Worm (Caenorhabditis elegans) whole organism, young adult: Measurements from ENCODE around the gene F53B7.4.

Experiments used
- B0035.1 ChIP-seq: sonication (generic microtip); optimal IDR thresholded peaks from 2 replicates; lab custom pipeline; 2016; ENCODE audit warnings: missing genetic modification characterization, mild to moderate bottlenecking, missing compliant biosample characterization, missing genotype, missing genetic modification reagents
- B0336.3 ChIP-seq: fragments of 200-800 bp; sonication (Bioruptor generic); IDR thresholded peaks from 2 replicates; pipeline ENCODE4 v1.3.6; 2022; ENCODE audit warnings: missing genetic modification characterization, missing compliant biosample characterization
- C17E4.6 ChIP-seq: fragments of 200-800 bp; sonication (Bioruptor generic); IDR thresholded peaks from 2 replicates; pipeline ENCODE4 v1.3.6; 2022; ENCODE audit warnings: missing genetic modification reagents, missing genetic modification characterization, missing compliant biosample characterization
- F22D6.2 ChIP-seq: sonication (generic microtip); optimal IDR thresholded peaks from 2 replicates; lab custom pipeline; 2016; ENCODE audit warnings: mild to moderate bottlenecking, missing genetic modification characterization, missing compliant biosample characterization
- F33H1.4 ChIP-seq: fragments of 200-800 bp; sonication (Bioruptor generic); IDR thresholded peaks from 2 replicates; pipeline ENCODE4 v1.3.6; 2022; ENCODE audit warnings: missing genetic modification reagents, missing genetic modification characterization, missing compliant biosample characterization
- F37B4.10 ChIP-seq: fragments of 200-800 bp; sonication (Bioruptor generic); IDR thresholded peaks from 2 replicates; pipeline ENCODE4 v1.3.6; 2022; ENCODE audit warnings: missing genetic modification characterization, missing compliant biosample characterization
- F49E8.2 ChIP-seq: sonication (generic microtip); optimal IDR thresholded peaks from 3 replicates; lab custom pipeline; 2017; ENCODE audit warnings: missing genetic modification characterization, mild to moderate bottlenecking, missing compliant biosample characterization, antibody characterized with exemption, moderate library complexity; ENCODE audit not compliant: insufficient read depth
- K12H6.12 ChIP-seq: fragments of 200-800 bp; sonication (Bioruptor generic); optimal IDR thresholded peaks from 2 replicates; lab custom pipeline; 2018; ENCODE audit warnings: mild to moderate bottlenecking, missing genetic modification characterization, missing compliant biosample characterization
- T26A5.8 ChIP-seq: sonication (generic microtip); optimal IDR thresholded peaks from 2 replicates; lab custom pipeline; 2016; ENCODE audit warnings: missing genetic modification characterization, missing compliant biosample characterization
- Y95B8A.8 ChIP-seq: fragments of 200-800 bp; sonication (Bioruptor generic); IDR thresholded peaks from 2 replicates; pipeline ENCODE4 v1.3.6; 2022; ENCODE audit warnings: missing genetic modification reagents, missing genetic modification characterization, missing compliant biosample characterization
- ZK185.1 ChIP-seq: sonication (generic microtip); optimal IDR thresholded peaks from 2 replicates; lab custom pipeline; 2016; ENCODE audit warnings: mild to moderate bottlenecking, missing genetic modification characterization, missing compliant biosample characterization; ENCODE audit not compliant: poor library complexity, severe bottlenecking
- ama-1 ChIP-seq, 3 experiments: fragments of 150-350 bp in 1 of 3; sonication (generic microtip) in 2 of 3; optimal IDR thresholded peaks; 2 replicates each; lab custom pipeline; 2014 to 2018; ENCODE audit warnings: missing biosample characterization in 2 of 3, missing genetic modification characterization in 2 of 3, missing genetic modification reagents in 2 of 3
- aptf-2 ChIP-seq: fragments of 200-800 bp; sonication (Bioruptor generic); conservative IDR thresholded peaks from 2 replicates; pipeline ENCODE4 v1.3.6; 2022; ENCODE audit warnings: missing genetic modification reagents, missing genetic modification characterization, missing compliant biosample characterization
- atf-7 ChIP-seq: sonication (generic microtip); optimal IDR thresholded peaks from 2 replicates; lab custom pipeline; 2017; ENCODE audit warnings: mild to moderate bottlenecking, missing genetic modification characterization, missing compliant biosample characterization
- attf-5 ChIP-seq: fragments of 200-800 bp; sonication (Bioruptor generic); optimal IDR thresholded peaks from 2 replicates; lab custom pipeline; 2018; ENCODE audit warnings: mild to moderate bottlenecking, missing genetic modification characterization, missing compliant biosample characterization
- attf-6 ChIP-seq: fragments of 200-800 bp; sonication (Bioruptor generic); IDR thresholded peaks from 2 replicates; pipeline ENCODE4 v1.3.6; 2022; ENCODE audit warnings: missing genetic modification reagents, missing genetic modification characterization, missing compliant biosample characterization
- bed-1 ChIP-seq: fragments of 200-800 bp; sonication (Bioruptor generic); IDR thresholded peaks from 2 replicates; pipeline ENCODE4 v1.3.6; 2022; ENCODE audit warnings: missing genetic modification reagents, missing genetic modification characterization, missing compliant biosample characterization
- cebp-1 ChIP-seq, 2 experiments: fragments of 200-800 bp in 1 of 2; sonication (Bioruptor generic) in 1 of 2; sonication (generic microtip) in 1 of 2; IDR thresholded peaks in 1 of 2; optimal IDR thresholded peaks in 1 of 2; 2 replicates each; pipeline versions ENCODE4 v1.3.6 to Lab custom; 2017 to 2022; ENCODE audit warnings: missing compliant biosample characterization in 2 of 2, missing genetic modification characterization in 2 of 2, mild to moderate bottlenecking in 1 of 2, missing genetic modification reagents in 1 of 2, moderate library complexity in 1 of 2
- ceh-40 ChIP-seq: fragments of 200-800 bp; sonication (Bioruptor generic); IDR thresholded peaks from 2 replicates; pipeline ENCODE4 v1.3.6; 2022; ENCODE audit warnings: missing genetic modification characterization, missing compliant biosample characterization
- ceh-58 ChIP-seq: fragments of 200-800 bp; sonication (Bioruptor generic); IDR thresholded peaks from 2 replicates; pipeline ENCODE4 v1.3.6; 2022; ENCODE audit warnings: missing genetic modification characterization, missing compliant biosample characterization
- ceh-91 ChIP-seq: fragments of 200-800 bp; sonication (Bioruptor generic); IDR thresholded peaks from 2 replicates; pipeline ENCODE4 v1.3.6; 2022; ENCODE audit warnings: missing genetic modification reagents, missing genetic modification characterization, missing compliant biosample characterization
- dox-1 ChIP-seq: fragments of 200-800 bp; sonication (Bioruptor generic); IDR thresholded peaks from 2 replicates; pipeline ENCODE4 v1.3.6; 2022; ENCODE audit warnings: missing genetic modification reagents, missing genetic modification characterization, missing compliant biosample characterization
- dpff-1 ChIP-seq: sonication (generic microtip); optimal IDR thresholded peaks from 2 replicates; lab custom pipeline; 2017; ENCODE audit warnings: mild to moderate bottlenecking, missing genetic modification characterization, missing compliant biosample characterization
- egl-18 ChIP-seq: fragments of 200-800 bp; sonication (Bioruptor generic); IDR thresholded peaks from 2 replicates; pipeline ENCODE4 v1.3.6; 2022; ENCODE audit warnings: missing genetic modification reagents, missing genetic modification characterization, missing compliant biosample characterization
- egrh-3 ChIP-seq: fragments of 200-800 bp; sonication (Bioruptor generic); IDR thresholded peaks from 2 replicates; pipeline ENCODE4 v1.3.6; 2022; ENCODE audit warnings: missing genetic modification reagents, missing genetic modification characterization, missing compliant biosample characterization
- gei-17 ChIP-seq: fragments of 200-800 bp; sonication (Bioruptor generic); optimal IDR thresholded peaks from 2 replicates; lab custom pipeline; 2018; ENCODE audit warnings: mild to moderate bottlenecking, missing genetic modification characterization, missing compliant biosample characterization
- hmg-20 ChIP-seq: fragments of 200-800 bp; sonication (Bioruptor generic); IDR thresholded peaks from 2 replicates; pipeline ENCODE4 v1.3.6; 2022; ENCODE audit warnings: missing genetic modification reagents, missing genetic modification characterization, missing compliant biosample characterization
- let-526 ChIP-seq: fragments of 200-800 bp; sonication (Bioruptor generic); IDR thresholded peaks from 2 replicates; pipeline ENCODE4 v1.3.6; 2022; ENCODE audit warnings: missing genetic modification reagents, missing genetic modification characterization, missing compliant biosample characterization
- let-607 ChIP-seq, 2 experiments: fragments of 200-800 bp in 1 of 2; sonication (Bioruptor generic) in 1 of 2; sonication (generic microtip) in 1 of 2; optimal IDR thresholded peaks; 2 replicates each; lab custom pipeline; 2016 to 2018; ENCODE audit warnings: mild to moderate bottlenecking in 2 of 2, missing compliant biosample characterization in 2 of 2, missing genetic modification characterization in 2 of 2, moderate library complexity in 2 of 2, missing genotype in 1 of 2
- lin-35 ChIP-seq, 3 experiments: fragments of 150-350 bp in 2 of 3; sonication (generic microtip) in 1 of 3; optimal IDR thresholded peaks; 2 replicates each; lab custom pipeline; 2014 to 2018; ENCODE audit warnings: missing biosample characterization in 3 of 3, missing genetic modification characterization in 3 of 3, missing genetic modification reagents in 3 of 3
- lsl-1 ChIP-seq: fragments of 200-800 bp; sonication (Bioruptor generic); optimal IDR thresholded peaks from 2 replicates; lab custom pipeline; 2018; ENCODE audit warnings: mild to moderate bottlenecking, missing genetic modification characterization, moderate library complexity, missing compliant biosample characterization
- lsy-27 ChIP-seq: sonication (generic microtip); optimal IDR thresholded peaks from 2 replicates; lab custom pipeline; 2017; ENCODE audit warnings: missing genetic modification characterization, mild to moderate bottlenecking, missing compliant biosample characterization, antibody characterized with exemption, missing genotype, borderline replicate concordance; ENCODE audit not compliant: insufficient read depth
- madf-10 ChIP-seq: sonication (generic microtip); optimal IDR thresholded peaks from 2 replicates; lab custom pipeline; 2016; ENCODE audit warnings: mild to moderate bottlenecking, missing genetic modification characterization, missing compliant biosample characterization
- nfyb-1 ChIP-seq: fragments of 200-800 bp; sonication (Bioruptor generic); IDR thresholded peaks from 2 replicates; pipeline ENCODE4 v1.3.6; 2022; ENCODE audit warnings: missing genetic modification reagents, missing genetic modification characterization, missing compliant biosample characterization
- nhr-80 ChIP-seq: sonication (generic microtip); optimal IDR thresholded peaks from 2 replicates; lab custom pipeline; 2016; ENCODE audit warnings: missing genetic modification characterization, missing compliant biosample characterization
- nhr-90 ChIP-seq: sonication (generic microtip); optimal IDR thresholded peaks from 2 replicates; lab custom pipeline; 2016; ENCODE audit warnings: missing genotype, mild to moderate bottlenecking, missing genetic modification characterization, missing compliant biosample characterization
- pbrm-1 ChIP-seq: fragments of 200-800 bp; sonication (Bioruptor generic); IDR thresholded peaks from 2 replicates; pipeline ENCODE4 v1.3.6; 2022; ENCODE audit warnings: missing genetic modification reagents, missing genetic modification characterization, missing compliant biosample characterization
- rcor-1 ChIP-seq: fragments of 200-800 bp; sonication (Bioruptor generic); IDR thresholded peaks from 2 replicates; pipeline ENCODE4 v1.3.6; 2022; ENCODE audit warnings: missing genetic modification reagents, missing genetic modification characterization, missing compliant biosample characterization
- sdz-38 ChIP-seq: sonication (generic microtip); optimal IDR thresholded peaks from 2 replicates; lab custom pipeline; 2016; ENCODE audit warnings: missing genotype, missing genetic modification characterization, missing compliant biosample characterization
- snpc-1.3 ChIP-seq: sonication (generic microtip); optimal IDR thresholded peaks from 2 replicates; lab custom pipeline; 2017; ENCODE audit warnings: missing genetic modification characterization, mild to moderate bottlenecking, missing compliant biosample characterization, antibody characterized with exemption, moderate library complexity, missing genotype, missing genetic modification reagents; ENCODE audit not compliant: insufficient read depth
- sptf-2 ChIP-seq: fragments of 200-800 bp; sonication (Bioruptor generic); optimal IDR thresholded peaks from 2 replicates; lab custom pipeline; 2018; ENCODE audit warnings: mild to moderate bottlenecking, missing genetic modification characterization, missing compliant biosample characterization
- tbp1 ChIP-seq: fragments of 200-800 bp; sonication (Bioruptor generic); optimal IDR thresholded peaks from 2 replicates; lab custom pipeline; 2018; ENCODE audit warnings: mild to moderate bottlenecking, missing genetic modification characterization, missing compliant biosample characterization
- tbx-9 ChIP-seq: sonication (generic microtip); optimal IDR thresholded peaks from 2 replicates; lab custom pipeline; 2016; ENCODE audit warnings: borderline replicate concordance, missing genetic modification characterization, inconsistent platforms, missing compliant biosample characterization
- tlf-1 ChIP-seq: fragments of 200-800 bp; sonication (Bioruptor generic); optimal IDR thresholded peaks from 2 replicates; lab custom pipeline; 2018; ENCODE audit warnings: mild to moderate bottlenecking, missing genetic modification characterization, missing compliant biosample characterization
- unc-62 ChIP-seq: fragments of 150-350 bp; optimal IDR thresholded peaks from 2 replicates; lab custom pipeline; 2014; ENCODE audit warnings: missing biosample characterization, missing genetic modification reagents, missing genetic modification characterization
- zim-3 ChIP-seq: sonication (generic microtip); optimal IDR thresholded peaks from 2 replicates; lab custom pipeline; 2017; ENCODE audit warnings: mild to moderate bottlenecking, missing genetic modification characterization, moderate library complexity, missing compliant biosample characterization
- ztf-22 ChIP-seq: fragments of 200-800 bp; sonication (Bioruptor generic); optimal IDR thresholded peaks from 2 replicates; lab custom pipeline; 2018; ENCODE audit warnings: mild to moderate bottlenecking, missing genetic modification characterization, moderate library complexity, missing compliant biosample characterization
- ztf-25 ChIP-seq: fragments of 200-800 bp; sonication (Bioruptor generic); IDR thresholded peaks from 2 replicates; pipeline ENCODE4 v1.3.6; 2022; ENCODE audit warnings: missing genetic modification reagents, missing genetic modification characterization, missing compliant biosample characterization

F53B7.4 gene

DNA sequence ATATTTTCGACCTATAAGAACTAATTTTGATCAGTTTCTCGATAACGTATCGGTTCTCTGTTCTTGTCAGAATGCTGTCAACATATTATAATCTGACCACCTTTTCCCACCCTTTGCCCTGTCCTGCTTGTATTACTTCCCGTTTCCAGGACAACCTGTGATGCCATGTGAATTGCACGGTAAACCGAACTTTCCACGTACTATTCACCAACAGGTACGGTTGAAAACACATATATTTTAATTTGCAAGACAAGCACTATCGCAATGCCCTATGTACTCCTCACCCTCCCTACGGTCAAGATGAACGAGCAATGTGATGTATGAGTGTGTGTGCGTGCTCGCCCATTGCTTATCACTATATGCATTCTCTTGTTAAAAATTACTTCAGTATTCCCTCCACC, 6.8 kb upstream of the F53B7.4 start:
- TF ChIP-seq tbx-9, result no peak
- no peak for TF ChIP-seq rcor-1 (GFP tag; lab: Robert Waterston, UW)
- no peak for TF ChIP-seq egrh-3 (GFP tag; lab: Robert Waterston, UW)
- no peak for TF ChIP-seq ceh-40 (GFP tag; lab: Robert Waterston, UW)
- TF ChIP-seq lsy-27, result no peak
- no peak for TF ChIP-seq hmg-20 (GFP tag; lab: Robert Waterston, UW)
- TF ChIP-seq tlf-1, result no peak
- peak in 1 of 2 experiments; percentile 74 for TF ChIP-seq let-607 (tag; optimal IDR thresholded peaks at IDR 0.05; lab: Kevin White, UChicago)
- no peak for TF ChIP-seq F49E8.2 (tag; lab: Kevin White, UChicago)
- peak; percentile 13 for TF ChIP-seq madf-10
- TF ChIP-seq bed-1, result no peak
- no peak for TF ChIP-seq snpc-1.3 (tag; lab: Kevin White, UChicago)
- peak; percentile 69 for TF ChIP-seq atf-7 (tag; lab: Kevin White, UChicago)
- 0 out of 2 replicates have a peak, but pooled peaks have one; percentile 7 for TF ChIP-seq pbrm-1
- TF ChIP-seq nhr-80 (tag; lab: Kevin White, UChicago), result peak; percentile 99
- TF ChIP-seq ztf-25, result no peak
- TF ChIP-seq ama-1 (optimal IDR thresholded peaks at IDR 0.05; lab: Kevin White, UChicago), result no peak
- TF ChIP-seq ama-1 (GFP tag; optimal IDR thresholded peaks at IDR 0.05; lab: Kevin White, UChicago), result no peak
- no peak for TF ChIP-seq sptf-2 (GFP tag; lab: Kevin White, UChicago)
- TF ChIP-seq dox-1, result peak; percentile 60
- no peak for TF ChIP-seq sdz-38 (tag; lab: Kevin White, UChicago)
- no peak for TF ChIP-seq zim-3 (tag; lab: Kevin White, UChicago)
- TF ChIP-seq nhr-90, result peak; percentile 62
- TF ChIP-seq F33H1.4 (GFP tag; lab: Robert Waterston, UW), result no peak
- no peak for TF ChIP-seq egl-18
- TF ChIP-seq B0035.1, result no peak
- peak; percentile 8 for TF ChIP-seq F22D6.2 (tag; lab: Kevin White, UChicago)
- TF ChIP-seq cebp-1 (GFP tag; IDR thresholded peaks at IDR 0.05; lab: Robert Waterston, UW), result no peak
- peak; percentile 22 for TF ChIP-seq cebp-1 (tag; optimal IDR thresholded peaks at IDR 0.05; lab: Kevin White, UChicago)
- TF ChIP-seq lin-35 (GFP tag; optimal IDR thresholded peaks at IDR 0.05; lab: Kevin White, UChicago), result no peak
- TF ChIP-seq ceh-91 (GFP tag; lab: Robert Waterston, UW), result no peak
- TF ChIP-seq C17E4.6, result no peak
- TF ChIP-seq Y95B8A.8 (GFP tag; lab: Robert Waterston, UW), result no peak
- no peak for TF ChIP-seq let-526
- TF ChIP-seq dpff-1 (tag; lab: Kevin White, UChicago), result no peak
- TF ChIP-seq aptf-2 (GFP tag; lab: Robert Waterston, UW), result no peak
- TF ChIP-seq unc-62 (GFP tag; lab: Kevin White, UChicago), result peak; percentile 35
- TF ChIP-seq attf-6, result no peak
- TF ChIP-seq K12H6.12, result no peak
- TF ChIP-seq T26A5.8 (tag; lab: Kevin White, UChicago), result no peak
- TF ChIP-seq ceh-58 (GFP tag; lab: Robert Waterston, UW), result no peak
- no peak for TF ChIP-seq gei-17 (GFP tag; lab: Kevin White, UChicago)
- TF ChIP-seq tbp1 (GFP tag; lab: Kevin White, UChicago), result peak; percentile 2
- no peak for TF ChIP-seq nfyb-1 (GFP tag; lab: Robert Waterston, UW)
- no peak for TF ChIP-seq attf-5 (GFP tag; lab: Kevin White, UChicago)
- no peak for TF ChIP-seq F37B4.10
- no peak for TF ChIP-seq lsl-1 (GFP tag; lab: Kevin White, UChicago)
- TF ChIP-seq ZK185.1 (tag; lab: Kevin White, UChicago), result no peak
- TF ChIP-seq B0336.3, result no peak
- TF ChIP-seq ztf-22 (GFP tag; lab: Kevin White, UChicago), result peak; percentile 89
